Worm (Caenorhabditis elegans): ENCODE measurements around the gene R10E9.4.

DNA sequence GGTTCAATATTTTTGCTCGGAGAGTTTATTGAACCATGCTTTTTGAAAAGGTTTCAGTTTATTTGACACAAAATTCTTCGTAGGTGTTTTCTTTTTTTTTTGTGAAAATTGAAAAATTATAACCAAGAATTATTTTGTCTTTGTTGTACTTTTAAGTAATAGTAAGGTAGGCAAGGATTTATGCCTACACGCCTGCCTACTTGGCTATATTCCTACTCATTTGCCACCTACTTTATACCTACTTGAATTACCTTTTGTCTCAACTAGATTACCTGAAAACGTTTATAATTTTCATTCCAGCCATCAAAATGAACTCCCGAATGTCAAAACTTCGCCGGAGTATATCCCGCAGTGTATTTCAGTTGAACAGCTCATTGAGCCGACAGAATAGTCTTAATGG, 39.4 kb upstream of the R10E9.4 start, which contains the start of gene C36E8.4:
- TF ChIP-seq unc-39 (tag; optimal IDR thresholded peaks at IDR 0.05) (no peak), ama-1 (optimal IDR thresholded peaks at IDR 0.05) (no peak), ztf-11 (tag; optimal IDR thresholded peaks at IDR 0.05) (no peak), nhr-11 (tag; optimal IDR thresholded peaks at IDR 0.05) (no peak), nhr-77 (tag; optimal IDR thresholded peaks at IDR 0.05) (no peak), nhr-12 (tag; optimal IDR thresholded peaks at IDR 0.05) (no peak), Y55F3AM.14 (GFP tag; optimal IDR thresholded peaks at IDR 0.05) (no peak), fos-1 (tag; optimal IDR thresholded peaks at IDR 0.05) (no peak), nhr-23 (tag; optimal IDR thresholded peaks at IDR 0.05) (no peak), nhr-21 (tag; optimal IDR thresholded peaks at IDR 0.05) (no peak), ZK546.5 (tag; optimal IDR thresholded peaks at IDR 0.05) (no peak), lin-13 (GFP tag; optimal IDR thresholded peaks at IDR 0.05) (no peak), ztf-4 (tag; optimal IDR thresholded peaks at IDR 0.05) (no peak)

All from whole organism, L2 larva.